Worm (Caenorhabditis elegans) whole organism, L4/young adult: ENCODE results near the gene F28B4.1.

Experiments
- W03F9.2 ChIP-seq: fragments of 150-350 bp; optimal IDR thresholded peaks from 2 replicates; lab custom pipeline; 2014; ENCODE audit warnings: missing biosample characterization, missing genetic modification characterization
- him-1 ChIP-seq: sonication (generic microtip); optimal IDR thresholded peaks from 2 replicates; lab custom pipeline; 2016; ENCODE audit warnings: missing genotype, missing genetic modification reagents, missing genetic modification characterization, missing compliant biosample characterization

ce11 chrX:3243614-3244013 is 38.7 kb downstream of the F28B4.1 start, which contains the start of gene irg-7:
- TF ChIP-seq him-1 = no peak
- no peak for TF ChIP-seq W03F9.2 (tag; lab: Kevin White, UChicago)
